Fruit fly (Drosophila melanogaster) whole organism, embryonic: ENCODE measurements around the gene Pgd.

Experiments used
- Adf1 ChIP-seq: fragments of 200-800 bp; sonication (Bioruptor generic); IDR thresholded peaks from 2 replicates; pipeline ENCODE4 v1.3.6; 2022; ENCODE audit warnings: missing biosample characterization, missing genetic modification characterization
- Atf-2 ChIP-seq: fragments of 200-800 bp; sonication (Bioruptor generic); optimal IDR thresholded peaks from 2 replicates; lab custom pipeline; 2016; ENCODE audit warnings: missing biosample characterization, missing genetic modification characterization
- CG11398 ChIP-seq: fragments of 200-800 bp; sonication (Bioruptor generic); optimal IDR thresholded peaks from 2 replicates; lab custom pipeline; 2016; ENCODE audit warnings: missing biosample characterization, missing genetic modification characterization
- CG11504 ChIP-seq: fragments of 200-800 bp; sonication (Bioruptor generic); optimal IDR thresholded peaks from 3 replicates; lab custom pipeline; 2019; ENCODE audit warnings: missing biosample characterization, mild to moderate bottlenecking, missing genetic modification characterization, moderate library complexity
- CG12155 ChIP-seq: fragments of 200-800 bp; sonication (Bioruptor generic); optimal IDR thresholded peaks from 3 replicates; lab custom pipeline; 2016; ENCODE audit warnings: missing biosample characterization, missing genetic modification characterization
- CG14860 ChIP-seq: fragments of 200-800 bp; sonication (Bioruptor generic); IDR thresholded peaks from 3 replicates; pipeline ENCODE4 v1.3.6; 2022; ENCODE audit warnings: missing biosample characterization, missing genetic modification characterization; ENCODE audit not compliant: partially characterized antibody
- CG14965 ChIP-seq: fragments of 200-800 bp; sonication (Bioruptor generic); optimal IDR thresholded peaks from 2 replicates; lab custom pipeline; 2016; ENCODE audit warnings: missing biosample characterization, missing genetic modification characterization, borderline replicate concordance
- CG17802 ChIP-seq: fragments of 200-800 bp; sonication (Bioruptor generic); optimal IDR thresholded peaks from 2 replicates; lab custom pipeline; 2018; ENCODE audit warnings: missing biosample characterization, mild to moderate bottlenecking, missing genetic modification characterization, moderate library complexity
- CG17912 ChIP-seq: fragments of 200-800 bp; sonication (Bioruptor generic); optimal IDR thresholded peaks from 2 replicates; lab custom pipeline; 2018; ENCODE audit warnings: missing biosample characterization, mild to moderate bottlenecking, missing genetic modification characterization
- CG1792 ChIP-seq: fragments of 200-800 bp; sonication (Bioruptor generic); optimal IDR thresholded peaks from 2 replicates; lab custom pipeline; 2016; ENCODE audit warnings: missing biosample characterization, missing genetic modification characterization
- CG2678 ChIP-seq: fragments of 200-800 bp; sonication (Bioruptor generic); optimal IDR thresholded peaks from 3 replicates; lab custom pipeline; 2019; ENCODE audit warnings: missing biosample characterization, mild to moderate bottlenecking, missing genetic modification characterization, moderate library complexity
- CG31365 ChIP-seq: fragments of 200-800 bp; sonication (Bioruptor generic); optimal IDR thresholded peaks from 2 replicates; lab custom pipeline; 2018; ENCODE audit warnings: missing biosample characterization, mild to moderate bottlenecking, missing genetic modification characterization
- CG31441 ChIP-seq: fragments of 200-800 bp; sonication (Bioruptor generic); IDR thresholded peaks from 2 replicates; pipeline ENCODE4 v1.3.6; 2022; ENCODE audit warnings: missing biosample characterization, missing genetic modification characterization
- CG32767 ChIP-seq: fragments of 200-800 bp; sonication (Bioruptor generic); IDR thresholded peaks from 2 replicates; pipeline ENCODE4 v1.3.6; 2022; ENCODE audit warnings: missing biosample characterization, missing genetic modification characterization
- CG3281 ChIP-seq: fragments of 200-800 bp; sonication (Bioruptor generic); optimal IDR thresholded peaks from 3 replicates; lab custom pipeline; 2017; ENCODE audit warnings: missing biosample characterization, mild to moderate bottlenecking, missing genetic modification characterization
- CG4707 ChIP-seq: fragments of 200-800 bp; sonication (Bioruptor generic); optimal IDR thresholded peaks from 2 replicates; lab custom pipeline; 2018; ENCODE audit warnings: missing biosample characterization, mild to moderate bottlenecking, missing genetic modification characterization, moderate library complexity
- CG7556 ChIP-seq: fragments of 200-800 bp; sonication (Bioruptor generic); optimal IDR thresholded peaks from 2 replicates; lab custom pipeline; 2017; ENCODE audit warnings: missing biosample characterization, mild to moderate bottlenecking, missing genetic modification characterization
- CG8290 ChIP-seq, 3 experiments: fragments of 200-800 bp; sonication (Bioruptor generic); optimal IDR thresholded peaks; 2 replicates each; lab custom pipeline; 2016 to 2019; ENCODE audit warnings: missing biosample characterization in 3 of 3, missing genetic modification characterization in 3 of 3, mild to moderate bottlenecking in 2 of 3, moderate library complexity in 1 of 3
- CG9609 ChIP-seq: fragments of 200-800 bp; sonication (Bioruptor generic); optimal IDR thresholded peaks from 3 replicates; lab custom pipeline; 2016; ENCODE audit warnings: missing biosample characterization, missing genetic modification characterization
- CTCF ChIP-seq: fragments of 200-800 bp; sonication (Bioruptor generic); optimal IDR thresholded peaks from 2 replicates; lab custom pipeline; 2017; ENCODE audit warnings: missing biosample characterization, mild to moderate bottlenecking, missing genetic modification characterization, moderate library complexity
- Doc3 ChIP-seq: fragments of 200-800 bp; sonication (Bioruptor generic); IDR thresholded peaks from 3 replicates; pipeline ENCODE4 v1.3.6; 2022; ENCODE audit warnings: missing biosample characterization, missing genetic modification characterization; ENCODE audit not compliant: partially characterized antibody
- Eip74EF ChIP-seq, 2 experiments: fragments of 200-800 bp in 1 of 2; fragments of >200 bp in 1 of 2; sonication (Bioruptor generic) in 1 of 2; optimal IDR thresholded peaks; 2 replicates each; lab custom pipeline; 2017 to 2019; ENCODE audit warnings: missing biosample characterization in 2 of 2, missing genetic modification characterization in 2 of 2, mild to moderate bottlenecking in 1 of 2, moderate library complexity in 1 of 2
- Fer2 ChIP-seq: fragments of 200-800 bp; sonication (Bioruptor generic); optimal IDR thresholded peaks from 2 replicates; lab custom pipeline; 2018; ENCODE audit warnings: missing biosample characterization, mild to moderate bottlenecking, missing genetic modification characterization, moderate library complexity
- Gug ChIP-seq: fragments of 200-800 bp; sonication (Bioruptor generic); IDR thresholded peaks from 4 replicates; pipeline ENCODE4 v1.3.6; 2022; ENCODE audit warnings: missing biosample characterization, missing genetic modification characterization
- Hand ChIP-seq: fragments of 200-800 bp; sonication (Bioruptor generic); optimal IDR thresholded peaks from 2 replicates; lab custom pipeline; 2017; ENCODE audit warnings: mild to moderate bottlenecking, missing biosample characterization, missing genetic modification reagents, missing genetic modification characterization
- Med ChIP-seq: fragments of 200-800 bp; sonication (Bioruptor generic); peaks from one replicate; lab custom pipeline; 2016; ENCODE audit warnings: missing biosample characterization, missing genetic modification characterization, mild to moderate bottlenecking, inconsistent platforms, moderate library complexity
- Meics ChIP-seq: fragments of 200-800 bp; sonication (Bioruptor generic); optimal IDR thresholded peaks from 2 replicates; lab custom pipeline; 2017; ENCODE audit warnings: missing biosample characterization, mild to moderate bottlenecking, missing genetic modification characterization
- Pdp1 ChIP-seq, 2 experiments: fragments of 200-800 bp; sonication (Bioruptor generic); optimal IDR thresholded peaks; 3 replicates each; lab custom pipeline; 2016; ENCODE audit warnings: missing biosample characterization in 2 of 2, missing genetic modification characterization in 2 of 2, mild to moderate bottlenecking in 1 of 2, moderate library complexity in 1 of 2
- Sry-β ChIP-seq: fragments of 200-800 bp; sonication (Bioruptor generic); optimal IDR thresholded peaks from 2 replicates; lab custom pipeline; 2018; ENCODE audit warnings: missing biosample characterization, mild to moderate bottlenecking, missing genetic modification characterization, moderate library complexity
- TFAM ChIP-seq: fragments of 200-800 bp; sonication (Bioruptor generic); optimal IDR thresholded peaks from 2 replicates; lab custom pipeline; 2017; ENCODE audit warnings: missing biosample characterization, missing genetic modification characterization, inconsistent platforms
- bsh ChIP-seq, 2 experiments: fragments of 200-800 bp; sonication (Bioruptor generic); optimal IDR thresholded peaks; 2 replicates each; lab custom pipeline; 2017 to 2018; ENCODE audit warnings: mild to moderate bottlenecking in 2 of 2, missing biosample characterization in 2 of 2, missing genetic modification characterization in 2 of 2, moderate library complexity in 1 of 2
- btn ChIP-seq: fragments of 200-800 bp; sonication (Bioruptor generic); optimal IDR thresholded peaks from 2 replicates; lab custom pipeline; 2016; ENCODE audit warnings: missing biosample characterization, missing genetic modification characterization
- crol ChIP-seq: fragments of 200-800 bp; sonication (Bioruptor generic); IDR thresholded peaks from 2 replicates; pipeline ENCODE4 v1.3.6; 2022; ENCODE audit warnings: missing biosample characterization, missing genetic modification characterization
- crp ChIP-seq, 2 experiments: fragments of 200-800 bp; sonication (Bioruptor generic); optimal IDR thresholded peaks; 2 replicates in 1 of 2; 3 replicates in 1 of 2; lab custom pipeline; 2017; ENCODE audit warnings: missing biosample characterization in 2 of 2, missing genetic modification characterization in 2 of 2, mild to moderate bottlenecking in 1 of 2, moderate library complexity in 1 of 2
- cwo ChIP-seq: fragments of 200-800 bp; sonication (Bioruptor generic); optimal IDR thresholded peaks from 3 replicates; lab custom pipeline; 2017; ENCODE audit warnings: missing biosample characterization, missing genetic modification characterization, mild to moderate bottlenecking, moderate library complexity, missing genetic modification reagents
- dimm ChIP-seq: fragments of 200-800 bp; sonication (Bioruptor generic); IDR thresholded peaks from 2 replicates; pipeline ENCODE4 v1.3.6; 2022; ENCODE audit warnings: missing biosample characterization, missing genetic modification characterization
- disco-r ChIP-seq: fragments of 200-800 bp; sonication (Bioruptor generic); optimal IDR thresholded peaks from 2 replicates; lab custom pipeline; 2016; ENCODE audit warnings: missing biosample characterization, missing genetic modification characterization
- dpn ChIP-seq, 2 experiments: fragments of 200-800 bp; sonication (Bioruptor generic); optimal IDR thresholded peaks; 3 replicates each; lab custom pipeline; 2016; ENCODE audit warnings: missing biosample characterization in 2 of 2, missing genetic modification characterization in 2 of 2
- ftz-f1 ChIP-seq: fragments of 200-800 bp; sonication (Bioruptor generic); optimal IDR thresholded peaks from 2 replicates; lab custom pipeline; 2016; ENCODE audit warnings: missing biosample characterization, missing genetic modification characterization
- grn ChIP-seq: fragments of 200-800 bp; sonication (Bioruptor generic); optimal IDR thresholded peaks from 3 replicates; lab custom pipeline; 2017; ENCODE audit warnings: missing biosample characterization, missing genetic modification characterization
- kay ChIP-seq: fragments of 200-800 bp; sonication (Bioruptor generic); optimal IDR thresholded peaks from 2 replicates; lab custom pipeline; 2016; ENCODE audit warnings: missing biosample characterization, missing genetic modification characterization
- ken ChIP-seq: fragments of 200-800 bp; sonication (Bioruptor generic); IDR thresholded peaks from 3 replicates; pipeline ENCODE4 v1.3.6; 2022; ENCODE audit warnings: missing biosample characterization, missing genetic modification characterization
- nerfin-2 ChIP-seq: fragments of 200-800 bp; sonication (Bioruptor generic); IDR thresholded peaks from 2 replicates; pipeline ENCODE4 v1.3.6; 2022; ENCODE audit warnings: missing biosample characterization, missing genetic modification characterization; ENCODE audit not compliant: partially characterized antibody
- nom ChIP-seq: fragments of 200-800 bp; sonication (Bioruptor generic); optimal IDR thresholded peaks from 2 replicates; lab custom pipeline; 2017; ENCODE audit warnings: missing biosample characterization, missing genetic modification characterization, mild to moderate bottlenecking, moderate library complexity, missing genetic modification reagents
- pum ChIP-seq: fragments of 200-800 bp; sonication (Bioruptor generic); optimal IDR thresholded peaks from 2 replicates; lab custom pipeline; 2016; ENCODE audit warnings: missing biosample characterization, missing genetic modification characterization
- seq ChIP-seq: fragments of 200-800 bp; sonication (Bioruptor generic); IDR thresholded peaks from 2 replicates; pipeline ENCODE4 v1.3.6; 2022; ENCODE audit warnings: missing biosample characterization, missing genetic modification characterization
- sna ChIP-seq: fragments of 200-800 bp; sonication (Bioruptor generic); IDR thresholded peaks from 2 replicates; pipeline ENCODE4 v1.3.6; 2022; ENCODE audit warnings: missing biosample characterization, missing genetic modification characterization; ENCODE audit not compliant: partially characterized antibody
- sob ChIP-seq: fragments of 200-800 bp; sonication (Bioruptor generic); IDR thresholded peaks from 2 replicates; pipeline ENCODE4 v1.3.6; 2022; ENCODE audit warnings: missing biosample characterization, missing genetic modification characterization
- tap ChIP-seq: fragments of 200-800 bp; optimal IDR thresholded peaks from 3 replicates; lab custom pipeline; 2019; ENCODE audit warnings: missing biosample characterization, mild to moderate bottlenecking, missing genetic modification characterization, moderate library complexity
- tin ChIP-seq: fragments of 200-800 bp; sonication (Bioruptor generic); optimal IDR thresholded peaks from 3 replicates; lab custom pipeline; 2016; ENCODE audit warnings: missing biosample characterization, missing genetic modification characterization

Gene Pgd

dm6 chrX:2166129-2166528 lies 21.2 kb downstream of the Pgd start (continued):
- no peak for TF ChIP-seq CG4707 (GFP tag; lab: Kevin White, UChicago)
- peak in 1 of 2 experiments; percentile 10 for TF ChIP-seq dpn (GFP tag; optimal IDR thresholded peaks at IDR 0.05; lab: Kevin White, UChicago)
- no peak for TF ChIP-seq CG17912 (GFP tag; lab: Kevin White, UChicago)
- peak; percentile 43; the same call in 1 of the 2 replicates for TF ChIP-seq dimm (GFP tag; lab: Robert Waterston, UW)
- peak; percentile 53 for TF ChIP-seq CG17802 (tag; lab: Kevin White, UChicago)
- no peak for TF ChIP-seq sob (GFP tag; lab: Robert Waterston, UW)
- no peak for TF ChIP-seq nom (GFP tag; lab: Kevin White, UChicago)
- no peak for TF ChIP-seq disco-r (GFP tag; lab: Kevin White, UChicago)
- TF ChIP-seq CG1792 (GFP tag; lab: Kevin White, UChicago), result peak; percentile 22
- 0 out of 2 replicates have a peak, but pooled peaks have one; percentile 10 for TF ChIP-seq seq (GFP tag; lab: Robert Waterston, UW)
- TF ChIP-seq Gug (GFP tag; lab: Robert Waterston, UW), result peak; percentile 59; the same call in 3 of the 4 replicates
- TF ChIP-seq tap (tag; lab: Kevin White, UChicago), result peak; percentile 18
- peak; percentile 29 for TF ChIP-seq CG7556 (GFP tag; lab: Kevin White, UChicago)
- TF ChIP-seq CG14965 (GFP tag; lab: Kevin White, UChicago), result no peak
- TF ChIP-seq Eip74EF (GFP tag; optimal IDR thresholded peaks at IDR 0.05; lab: Kevin White, UChicago), result peak in 1 of 2 experiments; percentile 42
- TF ChIP-seq btn, result peak; percentile 46
- no peak for TF ChIP-seq CG14860
- no peak for TF ChIP-seq CG11398 (GFP tag; lab: Kevin White, UChicago)
- TF ChIP-seq Atf-2 (GFP tag; lab: Kevin White, UChicago), result no peak
- TF ChIP-seq crp (GFP tag; optimal IDR thresholded peaks at IDR 0.05; lab: Kevin White, UChicago), result no peak
- TF ChIP-seq ftz-f1 (GFP tag; lab: Kevin White, UChicago), result no peak
- peak; percentile 28 for TF ChIP-seq tin (GFP tag; lab: Kevin White, UChicago)
- TF ChIP-seq pum (GFP tag; lab: Kevin White, UChicago), result no peak
- no peak for TF ChIP-seq Sry-β (GFP tag; lab: Kevin White, UChicago)
- TF ChIP-seq CTCF (GFP tag; lab: Kevin White, UChicago), result no peak
- TF ChIP-seq CG8290 (GFP tag; optimal IDR thresholded peaks at IDR 0.05; lab: Kevin White, UChicago), result no peak
- TF ChIP-seq CG8290 (tag; optimal IDR thresholded peaks at IDR 0.05; lab: Kevin White, UChicago), result peak in 1 of 2 experiments; percentile 46
- no peak for TF ChIP-seq Meics (GFP tag; lab: Kevin White, UChicago)
- no peak for TF ChIP-seq cwo (GFP tag; lab: Kevin White, UChicago)
- TF ChIP-seq CG3281 (GFP tag; lab: Kevin White, UChicago), result no peak
- TF ChIP-seq bsh (GFP tag; optimal IDR thresholded peaks at IDR 0.05; lab: Kevin White, UChicago), result peak in 1 of 2 experiments; percentile 71
- TF ChIP-seq Fer2 (tag; lab: Kevin White, UChicago), result no peak
- peak; percentile 59 for TF ChIP-seq CG11504 (tag; lab: Kevin White, UChicago)
- TF ChIP-seq Doc3 (GFP tag; lab: Robert Waterston, UW), result no peak
- TF ChIP-seq Adf1 (GFP tag; lab: Robert Waterston, UW), result no peak
- TF ChIP-seq Hand (GFP tag; lab: Kevin White, UChicago), result no peak
- no peak for TF ChIP-seq nerfin-2 (GFP tag; lab: Robert Waterston, UW)
- TF ChIP-seq grn (GFP tag; lab: Kevin White, UChicago), result no peak
- TF ChIP-seq CG32767 (GFP tag; lab: Robert Waterston, UW), result peak; percentile 12; the same call in 1 of the 2 replicates
- TF ChIP-seq CG31365 (tag; lab: Kevin White, UChicago), result no peak
- TF ChIP-seq Pdp1 (GFP tag; optimal IDR thresholded peaks at IDR 0.05; lab: Kevin White, UChicago), result no peak
- no peak for TF ChIP-seq crol (GFP tag; lab: Robert Waterston, UW)
- no peak for TF ChIP-seq sna (GFP tag; lab: Robert Waterston, UW)
- TF ChIP-seq CG12155 (GFP tag; lab: Kevin White, UChicago), result no peak
- no peak for TF ChIP-seq kay
- peak; percentile 11 for TF ChIP-seq Med (GFP tag; lab: Kevin White, UChicago)
- no peak for TF ChIP-seq TFAM
- no peak for TF ChIP-seq CG9609 (GFP tag; lab: Kevin White, UChicago)
- TF ChIP-seq CG2678 (tag; lab: Kevin White, UChicago), result peak; percentile 35
- TF ChIP-seq CG31441, result no peak; the same call in 1 of the 2 replicates
- TF ChIP-seq ken (GFP tag; lab: Robert Waterston, UW), result peak; percentile 80
